Worm (Caenorhabditis elegans): ENCODE results near the gene ZK945.7.

DNA sequence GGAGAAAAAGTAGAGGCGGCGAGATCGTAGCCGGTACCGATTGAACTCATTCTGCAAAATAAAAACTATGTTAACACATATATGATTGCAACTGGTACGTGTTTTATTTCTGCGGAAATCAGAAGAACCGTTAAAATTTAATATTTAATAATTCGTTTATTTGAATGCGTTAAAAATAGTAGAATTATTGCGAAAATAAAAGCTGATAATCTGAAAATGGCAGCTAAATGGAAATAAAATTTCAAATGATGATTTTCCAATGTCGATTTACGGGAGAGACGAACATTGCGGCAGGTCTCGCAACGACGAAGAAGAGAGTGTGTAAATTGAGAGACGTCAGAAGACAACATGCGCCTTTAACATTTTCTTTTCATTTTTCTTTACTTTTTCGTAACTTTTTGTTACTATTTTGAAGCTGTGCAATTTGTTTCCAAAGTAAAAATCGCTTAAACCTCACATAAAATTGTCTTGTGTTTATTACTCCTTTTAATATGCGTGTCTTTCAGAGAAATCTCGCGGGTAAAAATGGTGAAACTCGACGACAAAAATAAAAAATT is 8.4 kb downstream of the ZK945.7 start, which contains the start of the genes pas-7 and puf-12:
- TF ChIP-seq mdl-1 (tag; optimal IDR thresholded peaks at IDR 0.05): no peak
- no peak for TF ChIP-seq fkh-10 (GFP tag; optimal IDR thresholded peaks at IDR 0.05)
- TF ChIP-seq ztf-4 (tag; optimal IDR thresholded peaks at IDR 0.05): no peak
- no peak for TF ChIP-seq hlh-4 (tag; optimal IDR thresholded peaks at IDR 0.05)
- peak in 1 of 3 experiments; percentile 20 for TF ChIP-seq ceh-82 (tag; optimal IDR thresholded peaks at IDR 0.05)
